Worm (Caenorhabditis elegans) whole organism, L1 larva: ENCODE measurements around the gene faah-2.

Experiments used
- aha-1 ChIP-seq: fragments of 150-350 bp; optimal IDR thresholded peaks from 2 replicates; lab custom pipeline; 2014; ENCODE audit warnings: missing biosample characterization, missing genetic modification characterization
- aly-2 ChIP-seq: fragments of 150-350 bp; optimal IDR thresholded peaks from 2 replicates; lab custom pipeline; 2014; ENCODE audit warnings: missing biosample characterization, missing genetic modification characterization
- lin-14 ChIP-seq: fragments of 200-800 bp; sonication (Bioruptor generic); optimal IDR thresholded peaks from 2 replicates; lab custom pipeline; 2018; ENCODE audit warnings: mild to moderate bottlenecking, missing genetic modification characterization, moderate library complexity, missing compliant biosample characterization
- lin-35 ChIP-seq, 2 experiments: fragments of 150-350 bp; optimal IDR thresholded peaks; 2 replicates each; lab custom pipeline; 2014; ENCODE audit warnings: missing biosample characterization in 2 of 2, missing genetic modification characterization in 2 of 2, missing genetic modification reagents in 2 of 2
- nhr-11 ChIP-seq: fragments of 150-350 bp; optimal IDR thresholded peaks from 2 replicates; lab custom pipeline; 2014; ENCODE audit warnings: missing biosample characterization, missing genetic modification characterization
- nhr-76 ChIP-seq: sonication (generic microtip); optimal IDR thresholded peaks from 2 replicates; lab custom pipeline; 2017; ENCODE audit warnings: missing biosample characterization, missing genetic modification characterization

DNA sequence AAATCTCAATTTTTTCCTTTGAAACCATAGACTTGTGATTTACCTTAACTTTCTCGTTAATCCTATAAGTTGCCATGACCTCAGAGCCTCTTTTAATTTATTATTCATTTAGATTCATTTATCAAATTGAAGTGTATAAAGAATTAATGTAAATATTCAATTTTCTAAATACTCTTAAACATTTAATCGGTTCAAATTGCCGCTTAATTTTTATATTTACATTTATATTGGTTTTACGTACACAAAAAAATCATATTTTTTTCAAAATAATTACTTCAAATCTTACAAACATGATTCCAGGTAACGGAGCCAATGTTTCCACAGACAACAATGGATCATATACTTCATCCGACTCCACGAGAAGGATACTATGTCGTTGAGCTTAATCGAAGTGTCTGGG lies 3.8 kb upstream of the faah-2 start, which contains the start of gene pmk-1:
- TF ChIP-seq lin-35 (GFP tag; optimal IDR thresholded peaks at IDR 0.05; lab: Kevin White, UChicago) (no peak), aha-1 (no peak), nhr-11 (no peak), nhr-76 (tag; lab: Kevin White, UChicago) (no peak), aly-2 (no peak), lin-14 (GFP tag; lab: Kevin White, UChicago) (no peak)
